Fruit fly (Drosophila melanogaster): Measurements from ENCODE around the gene gnu.

gnu gene

DNA sequence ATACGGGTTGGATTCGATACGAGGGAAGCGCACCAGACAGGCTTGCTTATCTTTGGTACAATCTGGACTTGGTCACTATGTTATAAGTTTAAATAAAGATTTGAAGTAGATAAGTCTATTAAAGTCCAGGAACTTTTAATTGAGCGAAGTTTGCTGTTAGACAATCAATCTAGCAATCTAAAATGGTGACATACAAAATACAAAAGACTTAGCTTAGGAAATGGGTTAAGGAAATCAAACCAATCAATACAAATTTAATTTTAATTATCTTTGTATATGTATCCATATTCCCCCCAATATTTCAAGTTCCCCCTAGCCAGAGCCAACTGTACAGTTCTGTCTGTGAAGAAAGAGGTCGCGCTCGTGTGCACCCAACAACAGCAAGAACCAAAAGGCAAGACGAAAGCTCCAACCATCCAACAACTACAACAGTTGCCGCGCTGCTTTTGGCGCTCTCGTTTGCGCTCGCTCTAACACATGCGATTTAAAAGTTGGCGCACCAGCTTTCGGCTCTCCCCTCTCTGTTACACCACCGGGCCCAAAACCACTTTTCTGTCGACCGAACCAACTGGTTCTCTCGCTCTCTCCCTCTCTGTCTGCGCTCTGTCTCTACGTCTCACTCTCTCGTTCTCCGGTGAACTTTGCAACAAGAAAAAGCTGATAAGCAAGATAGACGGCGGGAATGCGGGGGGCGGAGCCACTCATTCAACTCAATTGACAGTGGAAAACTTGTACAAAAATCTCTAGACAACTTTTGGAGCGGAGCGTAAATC lies 47.0 kb downstream of the gnu start (continued):
- TF ChIP-seq CG10431 (GFP tag; optimal IDR thresholded peaks at IDR 0.05) (peak; percentile 43), Aef1 (GFP tag; IDR thresholded peaks at IDR 0.05) (peak; percentile 83), CG6854 (GFP tag; optimal IDR thresholded peaks at IDR 0.05) (peak; percentile 81), schlank (tag; optimal IDR thresholded peaks at IDR 0.05) (peak; percentile 52), BtbVII (GFP tag; optimal IDR thresholded peaks at IDR 0.05) (peak; percentile 80), CG5245 (GFP tag; optimal IDR thresholded peaks at IDR 0.05) (peak; percentile 70), ranshi (GFP tag; IDR thresholded peaks at IDR 0.05) (peak; percentile 70), BEAF-32 (GFP tag; optimal IDR thresholded peaks at IDR 0.05) (no peak), CG18011 (GFP tag; optimal IDR thresholded peaks at IDR 0.05) (peak; percentile 54), lov (optimal IDR thresholded peaks at IDR 0.05) (no peak), lov (GFP tag; IDR thresholded peaks at IDR 0.05) (no peak), cg (GFP tag; optimal IDR thresholded peaks at IDR 0.05) (peak; percentile 63), CG6683 (GFP tag; optimal IDR thresholded peaks at IDR 0.05) (peak; percentile 75), corto (GFP tag; optimal IDR thresholded peaks at IDR 0.05) (peak; percentile 33), dmrt11E (tag; optimal IDR thresholded peaks at IDR 0.05) (peak; percentile 55), CG2129 (GFP tag; IDR thresholded peaks at IDR 0.05; ENCODE audit: partially characterized antibody) (no peak), odd (GFP tag; optimal IDR thresholded peaks at IDR 0.05) (peak; percentile 84), fu2 (GFP tag; optimal IDR thresholded peaks at IDR 0.05) (peak; percentile 86), sna (GFP tag; IDR thresholded peaks at IDR 0.05; ENCODE audit: partially characterized antibody) (peak; percentile 39), CG6791 (GFP tag; IDR thresholded peaks at IDR 0.05; ENCODE audit: partially characterized antibody) (no peak), CG15269 (tag; optimal IDR thresholded peaks at IDR 0.05) (peak; percentile 93), lola (GFP tag; optimal IDR thresholded peaks at IDR 0.05) (peak in 1 of 3 experiments; percentile 72), Kr (GFP tag; optimal IDR thresholded peaks at IDR 0.05) (no peak), CG10321 (GFP tag; IDR thresholded peaks at IDR 0.05) (peak; percentile 97), CG34224 (GFP tag; IDR thresholded peaks at IDR 0.05; ENCODE audit: partially characterized antibody) (peak; percentile 69), CG2116 (GFP tag; optimal IDR thresholded peaks at IDR 0.05) (peak; percentile 26), slp2 (GFP tag; optimal IDR thresholded peaks at IDR 0.05) (peak; percentile 75), ttk (GFP tag; IDR thresholded peaks at IDR 0.05) (peak; percentile 78), NK7.1 (GFP tag; optimal IDR thresholded peaks at IDR 0.05) (peak; percentile 38), Rfx (GFP tag; IDR thresholded peaks at IDR 0.05) (peak; percentile 80), CG8478 (optimal IDR thresholded peaks at IDR 0.05) (peak; percentile 95), CG3847 (GFP tag; IDR thresholded peaks at IDR 0.05) (peak; percentile 82), CG8290 (GFP tag; optimal IDR thresholded peaks at IDR 0.05) (no peak), CG8290 (tag; optimal IDR thresholded peaks at IDR 0.05) (peak; percentile 9 to 62), CG11398 (GFP tag; optimal IDR thresholded peaks at IDR 0.05) (no peak), CG10274 (GFP tag; optimal IDR thresholded peaks at IDR 0.05) (peak; percentile 75), HLH54F (GFP tag; optimal IDR thresholded peaks at IDR 0.05) (peak; percentile 87), CG10147 (GFP tag; optimal IDR thresholded peaks at IDR 0.05) (peak; percentile 81), salm (tag; optimal IDR thresholded peaks at IDR 0.05) (peak; percentile 67), Dp (GFP tag; optimal IDR thresholded peaks at IDR 0.05) (no peak), CG4424 (GFP tag; optimal IDR thresholded peaks at IDR 0.05) (peak; percentile 85), HLH3B (GFP tag; IDR thresholded peaks at IDR 0.05) (peak; percentile 77), tap (tag; optimal IDR thresholded peaks at IDR 0.05) (peak; percentile 82), lmd (GFP tag; IDR thresholded peaks at IDR 0.05) (peak; percentile 91), cato (GFP tag; optimal IDR thresholded peaks at IDR 0.05; ENCODE audit: borderline replicate concordance) (peak; percentile 77), ewg (GFP tag; optimal IDR thresholded peaks at IDR 0.05) (peak; percentile 57), Side (GFP tag; optimal IDR thresholded peaks at IDR 0.05) (peak; percentile 67), fd3F (GFP tag; optimal IDR thresholded peaks at IDR 0.05) (peak; percentile 87), CG4404 (GFP tag; IDR thresholded peaks at IDR 0.05) (peak; percentile 78)

Data from whole organism, embryonic.